Worm (Caenorhabditis elegans): ENCODE results near the gene F15E6.9.
A peak's percentile ranks its signal among the peaks of the same experiment; 100 is the strongest.

The F15E6.9 gene

DNA sequence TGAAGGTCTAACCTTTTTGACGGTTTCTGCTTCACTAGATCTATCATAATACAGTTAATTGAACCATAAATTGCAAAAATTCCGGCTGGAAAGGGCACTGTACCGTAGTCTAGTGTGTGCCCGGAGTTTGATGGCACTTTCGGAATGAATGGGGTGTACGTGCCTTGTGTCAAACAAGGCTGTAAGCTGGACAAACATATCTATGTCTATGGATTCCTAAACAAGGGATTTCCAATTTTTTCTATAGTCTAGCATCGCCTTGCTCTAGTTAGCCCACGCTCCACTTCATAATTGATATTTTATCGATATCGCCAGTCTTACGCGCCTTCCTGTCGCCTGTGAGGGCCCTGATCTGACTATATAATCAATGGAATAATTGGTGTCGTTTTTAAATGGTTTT is 47.6 kb upstream of the F15E6.9 start, which contains the start of gene oac-52:
Gene oac-52, minus strand, starts transcription at position 101 of the 400 bp plus-strand sequence.
- TF ChIP-seq T20F7.1 (GFP tag; optimal IDR thresholded peaks at IDR 0.05): no peak
- TF ChIP-seq cey-2 (tag; optimal IDR thresholded peaks at IDR 0.05; ENCODE audit: borderline replicate concordance, insufficient read depth): no peak
- TF ChIP-seq ztf-7 (tag; optimal IDR thresholded peaks at IDR 0.05): no peak
- no peak for TF ChIP-seq nhr-42 (GFP tag; IDR thresholded peaks at IDR 0.05)
- TF ChIP-seq mxl-3 (GFP tag; optimal IDR thresholded peaks at IDR 0.05): no peak
- no peak for TF ChIP-seq lir-3 (tag; optimal IDR thresholded peaks at IDR 0.05)

DNA sequence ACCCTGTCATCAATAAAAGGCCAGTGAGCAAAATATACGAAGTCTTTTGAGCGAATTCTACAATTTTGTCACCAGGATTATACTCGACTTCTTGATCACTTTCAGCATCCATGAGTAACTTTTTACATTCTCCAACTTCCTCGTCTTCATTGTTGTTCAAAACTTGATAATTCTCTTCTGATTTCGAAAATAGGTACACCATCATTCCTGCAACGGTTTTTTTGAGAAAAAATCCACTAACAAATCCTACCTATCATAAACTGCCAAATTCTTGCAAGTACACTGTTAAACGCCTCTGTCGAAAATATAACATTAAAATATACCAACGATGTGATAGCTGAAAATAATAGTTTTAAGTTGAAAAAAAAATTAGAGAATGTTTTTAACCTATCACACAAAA is 45.9 kb upstream of the F15E6.9 start:
- TF ChIP-seq aha-1 (tag): peak; percentile 83
- TF ChIP-seq daf-8 (GFP tag; IDR thresholded peaks at IDR 0.05): no peak
- TF ChIP-seq cey-2 (tag; optimal IDR thresholded peaks at IDR 0.05; ENCODE audit: borderline replicate concordance, insufficient read depth): no peak
- TF ChIP-seq ama-1 (optimal IDR thresholded peaks at IDR 0.05): no peak
- no peak for TF ChIP-seq zag-1 (tag; optimal IDR thresholded peaks at IDR 0.05)
- TF ChIP-seq lin-15B (tag; optimal IDR thresholded peaks at IDR 0.05): no peak
- no peak for TF ChIP-seq mxl-3 (GFP tag; optimal IDR thresholded peaks at IDR 0.05)
- no peak for TF ChIP-seq daf-19 (GFP tag; conservative IDR thresholded peaks at IDR 0.05)

DNA sequence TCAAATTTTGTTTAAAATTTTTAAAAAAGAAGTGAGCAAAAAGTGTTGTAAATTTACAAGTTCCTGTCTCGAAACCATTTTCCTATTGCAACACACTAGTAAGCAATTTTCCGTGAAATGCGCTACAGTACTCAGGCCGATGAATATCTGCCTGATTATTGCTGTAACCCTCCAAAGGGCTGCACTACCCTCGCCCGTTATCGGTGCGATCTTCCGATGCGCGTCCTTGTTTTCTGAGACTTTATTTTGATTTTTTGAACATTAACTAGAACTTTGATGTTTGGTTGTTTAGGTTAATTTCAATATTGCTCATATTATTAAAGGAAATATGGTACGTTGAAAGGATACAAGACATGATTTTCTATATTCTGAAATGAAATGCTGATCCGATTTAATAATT is 39.3 kb upstream of the F15E6.9 start:
- no peak for TF ChIP-seq zip-2 (tag; optimal IDR thresholded peaks at IDR 0.05)
- no peak for TF ChIP-seq mes-2 (tag; optimal IDR thresholded peaks at IDR 0.05; ENCODE audit: poor library complexity, severe bottlenecking)
- TF ChIP-seq dmd-9 (GFP tag; IDR thresholded peaks at IDR 0.05): no peak
- no peak for TF ChIP-seq lin-29 (GFP tag; IDR thresholded peaks at IDR 0.05)
- no peak for TF ChIP-seq lir-3 (tag; optimal IDR thresholded peaks at IDR 0.05)
- no peak for TF ChIP-seq zag-1 (tag; optimal IDR thresholded peaks at IDR 0.05)
- no peak for TF ChIP-seq F37D6.2 (tag; optimal IDR thresholded peaks at IDR 0.05)
- no peak for TF ChIP-seq saeg-2 (GFP tag; IDR thresholded peaks at IDR 0.05)
- no peak for TF ChIP-seq ceh-82 (tag; optimal IDR thresholded peaks at IDR 0.05)
- no peak for TF ChIP-seq arid-1 (GFP tag; conservative IDR thresholded peaks at IDR 0.05)
- TF ChIP-seq nhr-42 (GFP tag; IDR thresholded peaks at IDR 0.05): no peak
- no peak for TF ChIP-seq egl-43 (GFP tag; IDR thresholded peaks at IDR 0.05)
- TF ChIP-seq F49E8.2 (tag; optimal IDR thresholded peaks at IDR 0.05; ENCODE audit: borderline replicate concordance): no peak
- TF ChIP-seq hlh-11 (tag; optimal IDR thresholded peaks at IDR 0.05): no peak

DNA sequence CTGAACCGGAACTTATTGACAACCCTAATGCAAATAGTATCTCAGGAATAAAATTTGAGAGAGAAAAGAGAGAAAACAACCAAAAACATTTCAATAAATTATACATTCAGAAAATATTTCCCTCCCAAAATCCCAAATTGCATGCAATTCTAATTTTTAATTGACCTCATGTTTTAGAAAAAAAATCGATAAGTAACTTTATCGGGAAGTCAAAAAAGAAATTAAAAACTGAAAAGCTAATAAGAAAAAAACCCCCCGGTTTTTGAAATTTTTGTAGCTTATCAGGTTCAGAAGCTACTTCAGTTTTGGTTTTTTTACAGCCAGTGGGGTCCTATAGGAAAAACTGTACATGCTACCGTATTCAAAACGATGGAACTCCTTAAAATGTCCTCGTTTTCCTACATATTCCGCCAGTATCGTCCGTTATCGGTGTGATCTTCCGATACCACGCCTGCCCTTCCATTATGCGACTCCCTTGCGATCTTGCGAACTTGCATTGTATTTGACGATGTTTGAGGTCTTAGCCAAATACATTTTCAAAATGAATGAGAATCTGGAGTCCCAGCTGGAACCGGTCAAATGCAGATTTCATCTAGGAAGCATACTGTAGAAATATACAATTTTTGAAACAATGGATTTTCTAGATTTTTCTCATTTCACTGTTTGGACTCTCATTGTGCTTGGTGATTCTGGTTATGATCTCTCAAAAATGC is 37.4 kb upstream of the F15E6.9 start, which contains the start of the genes W03B1.3 and oac-51:
Gene W03B1.3, minus strand, starts transcription at position 101 of the 713 bp plus-strand sequence.
Gene oac-51, plus strand, starts transcription at position 663 of the 713 bp plus-strand sequence.
- TF ChIP-seq aha-1 (tag) (peak; percentile 6), zfp-3 (GFP tag; conservative IDR thresholded peaks at IDR 0.05) (no peak)

DNA sequence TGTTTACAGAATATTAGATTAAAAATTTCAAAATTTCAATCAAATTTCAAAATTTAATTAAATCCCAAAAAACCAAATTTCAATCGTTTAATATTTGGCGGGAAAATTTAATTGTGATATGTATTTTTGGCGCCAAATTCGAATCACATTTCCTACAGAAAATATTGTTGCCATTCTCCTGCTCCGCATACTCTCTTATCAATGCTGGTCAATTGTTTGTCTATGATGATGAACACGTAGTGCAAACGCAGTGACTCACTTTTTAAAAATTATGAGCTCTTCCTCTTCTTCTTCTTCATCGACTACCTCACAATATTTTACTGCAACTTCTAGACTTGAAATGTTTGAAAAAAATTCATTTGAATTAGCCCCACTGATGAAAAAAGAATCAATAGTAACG is 27.6 kb upstream of the F15E6.9 start, which contains the start of gene trpl-2:
Gene trpl-2, plus strand, starts transcription at position 210 of the 400 bp plus-strand sequence.
- TF ChIP-seq F44E2.7 (GFP tag; IDR thresholded peaks at IDR 0.05) (no peak), D1046.2 (GFP tag; IDR thresholded peaks at IDR 0.05) (no peak), nhr-48 (tag; optimal IDR thresholded peaks at IDR 0.05) (no peak), dpl-1 (GFP tag; optimal IDR thresholded peaks at IDR 0.05) (peak; percentile 9), pqm-1 (tag; optimal IDR thresholded peaks at IDR 0.05) (peak; percentile 33), madf-5 (GFP tag; IDR thresholded peaks at IDR 0.05) (no peak), nhr-28 (tag; optimal IDR thresholded peaks at IDR 0.05) (peak; percentile 71), daf-16 (GFP tag; optimal IDR thresholded peaks at IDR 0.05) (no peak), daf-16 (tag; optimal IDR thresholded peaks at IDR 0.05) (peak; percentile 48), nhr-6 (tag; optimal IDR thresholded peaks at IDR 0.05) (no peak), F26F4.8 (GFP tag; conservative IDR thresholded peaks at IDR 0.05) (no peak), Y48G9A.11 (GFP tag; IDR thresholded peaks at IDR 0.05) (no peak), aha-1 (tag) (peak; percentile 44), F37D6.2 (tag; optimal IDR thresholded peaks at IDR 0.05) (no peak), nhr-77 (tag; optimal IDR thresholded peaks at IDR 0.05) (no peak), hmg-1.1 (GFP tag; IDR thresholded peaks at IDR 0.05) (no peak), ceh-44 (GFP tag; IDR thresholded peaks at IDR 0.05) (no peak), ama-1 (optimal IDR thresholded peaks at IDR 0.05) (no peak), egl-27 (tag; optimal IDR thresholded peaks at IDR 0.05) (no peak)

Measured in whole organism, L4 larva.